Fruit fly (Drosophila melanogaster) whole organism, embryonic: ENCODE data around the gene CG8292.
A peak's percentile ranks its signal among the peaks of the same experiment; 100 is the strongest.

Experiments used
- Ada2b ChIP-seq: fragments of 200-800 bp; sonication (Bioruptor generic); IDR thresholded peaks from 2 replicates; pipeline ENCODE4 v1.3.6; 2022; ENCODE audit warnings: missing biosample characterization, missing genetic modification characterization
- Bgb ChIP-seq: fragments of 200-800 bp; sonication (Bioruptor generic); IDR thresholded peaks from 2 replicates; pipeline ENCODE4 v1.3.6; 2022; ENCODE audit warnings: missing biosample characterization, missing genetic modification characterization; ENCODE audit not compliant: partially characterized antibody
- CG10147 ChIP-seq: fragments of 200-800 bp; sonication (Bioruptor generic); optimal IDR thresholded peaks from 2 replicates; lab custom pipeline; 2019; ENCODE audit warnings: missing biosample characterization, mild to moderate bottlenecking, missing genetic modification characterization, moderate library complexity
- CG10565 ChIP-seq: fragments of 200-800 bp; sonication (Bioruptor generic); optimal IDR thresholded peaks from 3 replicates; lab custom pipeline; 2016; ENCODE audit warnings: missing biosample characterization, mild to moderate bottlenecking, missing genetic modification characterization
- CG10654 ChIP-seq: fragments of 200-800 bp; sonication (Bioruptor generic); optimal IDR thresholded peaks from 2 replicates; lab custom pipeline; 2016; ENCODE audit warnings: missing biosample characterization, missing genetic modification characterization
- CG11695 ChIP-seq: fragments of 200-800 bp; sonication (Bioruptor generic); IDR thresholded peaks from 3 replicates; pipeline ENCODE4 v1.3.6; 2022; ENCODE audit warnings: missing biosample characterization, missing genetic modification characterization
- CG11696 ChIP-seq: fragments of 200-800 bp; sonication (Bioruptor generic); IDR thresholded peaks from 2 replicates; pipeline ENCODE4 v1.3.6; 2022; ENCODE audit warnings: missing biosample characterization, missing genetic modification characterization
- CG12299 ChIP-seq: fragments of 200-800 bp; sonication (Bioruptor generic); optimal IDR thresholded peaks from 2 replicates; lab custom pipeline; 2018; ENCODE audit warnings: missing biosample characterization, mild to moderate bottlenecking, missing genetic modification characterization
- CG15514 ChIP-seq: fragments of 200-800 bp; sonication (Bioruptor generic); optimal IDR thresholded peaks from 3 replicates; lab custom pipeline; 2017; ENCODE audit warnings: missing biosample characterization, missing genetic modification characterization, mild to moderate bottlenecking, moderate library complexity, missing genetic modification reagents
- CG15601 ChIP-seq: fragments of 200-800 bp; sonication (Bioruptor generic); optimal IDR thresholded peaks from 3 replicates; lab custom pipeline; 2019; ENCODE audit warnings: missing biosample characterization, mild to moderate bottlenecking, missing genetic modification characterization, moderate library complexity
- CG1792 ChIP-seq: fragments of 200-800 bp; sonication (Bioruptor generic); optimal IDR thresholded peaks from 2 replicates; lab custom pipeline; 2016; ENCODE audit warnings: missing biosample characterization, missing genetic modification characterization
- CG1832 ChIP-seq: fragments of 200-800 bp; sonication (Bioruptor generic); optimal IDR thresholded peaks from 2 replicates; lab custom pipeline; 2017; ENCODE audit warnings: missing biosample characterization, mild to moderate bottlenecking, missing genetic modification characterization, inconsistent platforms
- CG31441 ChIP-seq: fragments of 200-800 bp; sonication (Bioruptor generic); IDR thresholded peaks from 2 replicates; pipeline ENCODE4 v1.3.6; 2022; ENCODE audit warnings: missing biosample characterization, missing genetic modification characterization
- CG32767 ChIP-seq: fragments of 200-800 bp; sonication (Bioruptor generic); IDR thresholded peaks from 2 replicates; pipeline ENCODE4 v1.3.6; 2022; ENCODE audit warnings: missing biosample characterization, missing genetic modification characterization
- CG34376 ChIP-seq: fragments of 200-800 bp; sonication (Bioruptor generic); optimal IDR thresholded peaks from 2 replicates; lab custom pipeline; 2018; ENCODE audit warnings: missing biosample characterization, mild to moderate bottlenecking, missing genetic modification characterization
- CG4730 ChIP-seq: fragments of 200-800 bp; sonication (Bioruptor generic); IDR thresholded peaks from 2 replicates; pipeline ENCODE4 v1.3.6; 2022; ENCODE audit warnings: missing biosample characterization, missing genetic modification characterization
- CG5245 ChIP-seq: fragments of 200-800 bp; sonication (Bioruptor generic); optimal IDR thresholded peaks from 3 replicates; lab custom pipeline; 2016; ENCODE audit warnings: missing biosample characterization, missing genetic modification characterization
- CG6272 ChIP-seq: fragments of 200-800 bp; sonication (Bioruptor generic); IDR thresholded peaks from 2 replicates; pipeline ENCODE4 v1.3.6; 2022; ENCODE audit warnings: missing biosample characterization, missing genetic modification characterization
- CG7928 ChIP-seq: fragments of 200-800 bp; sonication (Bioruptor generic); optimal IDR thresholded peaks from 2 replicates; lab custom pipeline; 2017; ENCODE audit warnings: missing biosample characterization, mild to moderate bottlenecking, missing genetic modification characterization
- CG8281 ChIP-seq: fragments of 200-800 bp; sonication (Bioruptor generic); optimal IDR thresholded peaks from 2 replicates; lab custom pipeline; 2018; ENCODE audit warnings: missing biosample characterization, mild to moderate bottlenecking, missing genetic modification characterization, moderate library complexity
- CG8924 ChIP-seq: fragments of 200-800 bp; optimal IDR thresholded peaks from 3 replicates; lab custom pipeline; 2019; ENCODE audit warnings: missing biosample characterization, mild to moderate bottlenecking, missing genetic modification characterization, moderate library complexity
- CG9727 ChIP-seq: fragments of 200-800 bp; sonication (Bioruptor generic); optimal IDR thresholded peaks from 3 replicates; lab custom pipeline; 2017; ENCODE audit warnings: missing biosample characterization, mild to moderate bottlenecking, missing genetic modification characterization
- H15 ChIP-seq: fragments of 200-800 bp; sonication (Bioruptor generic); IDR thresholded peaks from 3 replicates; pipeline ENCODE4 v1.3.6; 2022; ENCODE audit warnings: missing biosample characterization, missing genetic modification characterization
- H2.0 ChIP-seq: fragments of 200-800 bp; sonication (Bioruptor generic); IDR thresholded peaks from 2 replicates; pipeline ENCODE4 v1.3.6; 2022; ENCODE audit warnings: missing biosample characterization, missing genetic modification characterization
- HmgD ChIP-seq: fragments of 200-800 bp; sonication (Bioruptor generic); optimal IDR thresholded peaks from 3 replicates; lab custom pipeline; 2016; ENCODE audit warnings: missing biosample characterization, missing genetic modification characterization
- Hr78 ChIP-seq, 2 experiments: fragments of 200-800 bp in 1 of 2; fragments of >200 bp in 1 of 2; sonication (Bioruptor generic) in 1 of 2; optimal IDR thresholded peaks; 2 replicates each; lab custom pipeline; 2017 to 2019; ENCODE audit warnings: missing biosample characterization in 2 of 2, missing genetic modification characterization in 2 of 2, mild to moderate bottlenecking in 1 of 2, moderate library complexity in 1 of 2
- Med ChIP-seq: fragments of 200-800 bp; sonication (Bioruptor generic); peaks from one replicate; lab custom pipeline; 2016; ENCODE audit warnings: missing biosample characterization, missing genetic modification characterization, mild to moderate bottlenecking, inconsistent platforms, moderate library complexity
- Mes4 ChIP-seq: fragments of 200-800 bp; sonication (Bioruptor generic); optimal IDR thresholded peaks from 2 replicates; lab custom pipeline; 2016; ENCODE audit warnings: missing biosample characterization, missing genetic modification characterization
- Nf-YA ChIP-seq: fragments of 200-800 bp; sonication (Bioruptor generic); IDR thresholded peaks from 2 replicates; pipeline ENCODE4 v1.3.6; 2022; ENCODE audit warnings: missing biosample characterization, missing genetic modification characterization
- NfI ChIP-seq: fragments of 200-800 bp; sonication (Bioruptor generic); optimal IDR thresholded peaks from 3 replicates; lab custom pipeline; 2018; ENCODE audit warnings: missing biosample characterization, mild to moderate bottlenecking, missing genetic modification characterization, moderate library complexity
- Sry-β ChIP-seq: fragments of 200-800 bp; sonication (Bioruptor generic); optimal IDR thresholded peaks from 2 replicates; lab custom pipeline; 2018; ENCODE audit warnings: missing biosample characterization, mild to moderate bottlenecking, missing genetic modification characterization, moderate library complexity
- Ssrp ChIP-seq: fragments of 200-800 bp; sonication (Bioruptor generic); optimal IDR thresholded peaks from 2 replicates; lab custom pipeline; 2018; ENCODE audit warnings: missing biosample characterization, mild to moderate bottlenecking, missing genetic modification characterization, moderate library complexity
- TFAM ChIP-seq: fragments of 200-800 bp; sonication (Bioruptor generic); optimal IDR thresholded peaks from 2 replicates; lab custom pipeline; 2017; ENCODE audit warnings: missing biosample characterization, missing genetic modification characterization, inconsistent platforms
- Tbp ChIP-seq: fragments of >200 bp; optimal IDR thresholded peaks from 2 replicates; lab custom pipeline; 2018; ENCODE audit warnings: missing biosample characterization, missing genetic modification characterization
- ap ChIP-seq: fragments of 200-800 bp; sonication (Bioruptor generic); IDR thresholded peaks from 2 replicates; pipeline ENCODE4 v1.3.6; 2022; ENCODE audit warnings: missing biosample characterization, missing genetic modification characterization
- bsh ChIP-seq, 2 experiments: fragments of 200-800 bp; sonication (Bioruptor generic); optimal IDR thresholded peaks; 2 replicates each; lab custom pipeline; 2017 to 2018; ENCODE audit warnings: mild to moderate bottlenecking in 2 of 2, missing biosample characterization in 2 of 2, missing genetic modification characterization in 2 of 2, moderate library complexity in 1 of 2
- disco-r ChIP-seq: fragments of 200-800 bp; sonication (Bioruptor generic); optimal IDR thresholded peaks from 2 replicates; lab custom pipeline; 2016; ENCODE audit warnings: missing biosample characterization, missing genetic modification characterization
- grau ChIP-seq: fragments of 200-800 bp; optimal IDR thresholded peaks from 3 replicates; lab custom pipeline; 2019; ENCODE audit warnings: missing biosample characterization, mild to moderate bottlenecking, missing genetic modification characterization, moderate library complexity
- hth ChIP-seq: fragments of >200 bp; optimal IDR thresholded peaks from 2 replicates; lab custom pipeline; 2017; ENCODE audit warnings: inconsistent platforms
- kay ChIP-seq: fragments of 200-800 bp; sonication (Bioruptor generic); optimal IDR thresholded peaks from 2 replicates; lab custom pipeline; 2016; ENCODE audit warnings: missing biosample characterization, missing genetic modification characterization
- kni ChIP-seq: fragments of 200-800 bp; sonication (Bioruptor generic); optimal IDR thresholded peaks from 3 replicates; lab custom pipeline; 2017; ENCODE audit warnings: mild to moderate bottlenecking, missing biosample characterization, missing genetic modification reagents, missing genetic modification characterization
- lbe ChIP-seq: fragments of 200-800 bp; sonication (Bioruptor generic); optimal IDR thresholded peaks from 2 replicates; lab custom pipeline; 2016; ENCODE audit warnings: missing biosample characterization, mild to moderate bottlenecking, missing genetic modification characterization
- nmo ChIP-seq: fragments of 200-800 bp; sonication (Bioruptor generic); optimal IDR thresholded peaks from 2 replicates; lab custom pipeline; 2018; ENCODE audit warnings: missing biosample characterization, mild to moderate bottlenecking, missing genetic modification characterization, moderate library complexity
- prd ChIP-seq, 3 experiments: fragments of >200 bp in 2 of 3; fragments of 200-800 bp in 1 of 3; sonication (Bioruptor generic) in 1 of 3; optimal IDR thresholded peaks in 2 of 3; IDR thresholded peaks in 1 of 3; 2 replicates in 2 of 3; 3 replicates in 1 of 3; pipeline versions ENCODE4 v1.3.6 to Lab custom; 2017 to 2022; ENCODE audit warnings: missing biosample characterization in 1 of 3, missing genetic modification characterization in 1 of 3
- psq ChIP-seq: fragments of 200-800 bp; sonication (Bioruptor generic); optimal IDR thresholded peaks from 2 replicates; lab custom pipeline; 2017; ENCODE audit warnings: missing biosample characterization, missing genetic modification characterization
- row ChIP-seq: fragments of 200-800 bp; sonication (Bioruptor generic); IDR thresholded peaks from 3 replicates; pipeline ENCODE4 v1.3.6; 2022; ENCODE audit warnings: missing biosample characterization, missing genetic modification characterization
- sc ChIP-seq, 3 experiments: fragments of >200 bp in 2 of 3; fragments of 200-800 bp in 1 of 3; sonication (Bioruptor generic) in 1 of 3; optimal IDR thresholded peaks; 2 replicates in 2 of 3; 3 replicates in 1 of 3; lab custom pipeline; 2017; ENCODE audit warnings: mild to moderate bottlenecking in 1 of 3, missing biosample characterization in 1 of 3, missing genetic modification characterization in 1 of 3, missing genetic modification reagents in 1 of 3
- scrt ChIP-seq: fragments of 200-800 bp; sonication (Bioruptor generic); optimal IDR thresholded peaks from 2 replicates; lab custom pipeline; 2018; ENCODE audit warnings: missing biosample characterization, mild to moderate bottlenecking, missing genetic modification characterization, moderate library complexity
- yki ChIP-seq: fragments of >200 bp; optimal IDR thresholded peaks from 3 replicates; lab custom pipeline; 2018

CG8292 gene

dm6 chr2L:8204996-8205567 is 12.7 kb downstream of the CG8292 start, which contains the start of gene SLC5A11 (continued):
- peak; percentile 86 for TF ChIP-seq NfI
- peak; percentile 77 for TF ChIP-seq Nf-YA (GFP tag; lab: Robert Waterston, UW)
- peak; percentile 99 for TF ChIP-seq CG9727
- peak; percentile 99 for TF ChIP-seq CG34376 (GFP tag; lab: Kevin White, UChicago)
- TF ChIP-seq TFAM (GFP tag; lab: Kevin White, UChicago), result peak; percentile 40
- TF ChIP-seq Mes4 (GFP tag; lab: Kevin White, UChicago), result no peak
- TF ChIP-seq CG31441, result peak; percentile 94; the same call in 1 of the 2 replicates
- TF ChIP-seq Med, result peak; percentile 100
- peak in 1 of 2 experiments; percentile 86 for TF ChIP-seq Hr78 (GFP tag; optimal IDR thresholded peaks at IDR 0.05; lab: Kevin White, UChicago)
- peak; percentile 99 for TF ChIP-seq lbe (GFP tag; lab: Kevin White, UChicago)
- TF ChIP-seq CG15514 (GFP tag; lab: Kevin White, UChicago), result peak; percentile 92
- TF ChIP-seq scrt (GFP tag; lab: Kevin White, UChicago), result peak; percentile 96
- peak; percentile 98 for TF ChIP-seq CG10654 (GFP tag; lab: Kevin White, UChicago)
- TF ChIP-seq row, result peak; percentile 100
- TF ChIP-seq CG7928, result peak; percentile 64
- TF ChIP-seq CG1792 (GFP tag; lab: Kevin White, UChicago), result peak; percentile 98
- peak; percentile 96 for TF ChIP-seq H15
- no peak for TF ChIP-seq CG1832 (GFP tag; lab: Kevin White, UChicago)
- TF ChIP-seq CG11696 (GFP tag; lab: Robert Waterston, UW), result peak; percentile 92
- TF ChIP-seq CG10147, result peak; percentile 100
- peak; percentile 100 for TF ChIP-seq CG11695
- no peak for TF ChIP-seq Tbp (GFP tag; lab: Kevin White, UChicago)
- TF ChIP-seq yki (lab: Kevin White, UChicago), result no peak
- peak; percentile 100 for TF ChIP-seq H2.0 (GFP tag; lab: Robert Waterston, UW)
- no peak for TF ChIP-seq hth (lab: Kevin White, UChicago)
- TF ChIP-seq Ada2b (GFP tag; lab: Robert Waterston, UW), result peak; percentile 79
- TF ChIP-seq sc (optimal IDR thresholded peaks at IDR 0.05; lab: Kevin White, UChicago), result no peak
- TF ChIP-seq sc (GFP tag; optimal IDR thresholded peaks at IDR 0.05; lab: Kevin White, UChicago), result peak; percentile 88
- TF ChIP-seq nmo, result peak; percentile 100
- peak; percentile 94 for TF ChIP-seq CG10565 (GFP tag; lab: Kevin White, UChicago)
- TF ChIP-seq psq, result peak; percentile 96
- peak; percentile 85 for TF ChIP-seq CG12299 (tag; lab: Kevin White, UChicago)
- peak; percentile 100 for TF ChIP-seq CG8924 (tag; lab: Kevin White, UChicago)
- peak; percentile 93 for TF ChIP-seq CG6272
- peak; percentile 44 for TF ChIP-seq Sry-β (GFP tag; lab: Kevin White, UChicago)
- peak; percentile 95 to 100 for TF ChIP-seq bsh (GFP tag; optimal IDR thresholded peaks at IDR 0.05; lab: Kevin White, UChicago)
- TF ChIP-seq CG15601 (tag; lab: Kevin White, UChicago), result peak; percentile 99
- peak; percentile 99 for TF ChIP-seq CG5245 (GFP tag; lab: Kevin White, UChicago)
- peak; percentile 82 for TF ChIP-seq kay (GFP tag; lab: Kevin White, UChicago)
- peak; percentile 96 for TF ChIP-seq CG4730 (GFP tag; lab: Robert Waterston, UW)
- TF ChIP-seq ap, result peak; percentile 88
- peak; percentile 85 for TF ChIP-seq CG8281 (tag; lab: Kevin White, UChicago)
- TF ChIP-seq CG32767 (GFP tag; lab: Robert Waterston, UW), result peak; percentile 94
- TF ChIP-seq Ssrp (tag; lab: Kevin White, UChicago), result peak; percentile 99
- peak; percentile 15 for TF ChIP-seq disco-r
- no peak for TF ChIP-seq prd (optimal IDR thresholded peaks at IDR 0.05; lab: Kevin White, UChicago)
- peak; percentile 97 for TF ChIP-seq prd (GFP tag; IDR thresholded peaks at IDR 0.05; lab: Robert Waterston, UW)
- peak; percentile 92 for TF ChIP-seq grau (tag; lab: Kevin White, UChicago)
- TF ChIP-seq Bgb (GFP tag; lab: Robert Waterston, UW), result peak; percentile 38; the same call in 1 of the 2 replicates
- no peak for TF ChIP-seq HmgD (GFP tag; lab: Kevin White, UChicago)
- peak; percentile 83 for TF ChIP-seq kni (GFP tag; lab: Kevin White, UChicago)
